Worm (Caenorhabditis elegans) whole organism, mixed stage, embryonic: ENCODE data around the gene mlc-3.

ENCODE experiments used
- bed-3 ChIP-seq: fragments of 200-800 bp; sonication (Bioruptor generic); optimal IDR thresholded peaks from 3 replicates; lab custom pipeline; 2018; ENCODE audit warnings: mild to moderate bottlenecking, missing genetic modification characterization, moderate library complexity, missing compliant biosample characterization
- ces-1 ChIP-seq: fragments of 150-350 bp; optimal IDR thresholded peaks from 2 replicates; lab custom pipeline; 2014; ENCODE audit warnings: missing biosample characterization, missing genetic modification reagents, missing genetic modification characterization
- drap-1 ChIP-seq: fragments of 200-800 bp; sonication (Bioruptor generic); optimal IDR thresholded peaks from 3 replicates; lab custom pipeline; 2018; ENCODE audit warnings: mild to moderate bottlenecking, missing genetic modification characterization, missing compliant biosample characterization
- lin-13 ChIP-seq: fragments of 150-350 bp; optimal IDR thresholded peaks from 2 replicates; lab custom pipeline; 2014; ENCODE audit warnings: missing biosample characterization, missing genetic modification characterization
- mab-5 ChIP-seq: fragments of 150-350 bp; optimal IDR thresholded peaks from 2 replicates; lab custom pipeline; 2014; ENCODE audit warnings: missing biosample characterization, missing genetic modification characterization
- mep-1 ChIP-seq: fragments of 150-350 bp; optimal IDR thresholded peaks from 2 replicates; lab custom pipeline; 2017; ENCODE audit warnings: missing biosample characterization, missing genetic modification reagents, missing genetic modification characterization, inconsistent platforms
- nhr-2 ChIP-seq: fragments of 150-350 bp; optimal IDR thresholded peaks from 2 replicates; lab custom pipeline; 2014; ENCODE audit warnings: missing biosample characterization, missing genetic modification characterization
- nhr-237 ChIP-seq: fragments of 150-350 bp; optimal IDR thresholded peaks from 2 replicates; lab custom pipeline; 2014; ENCODE audit warnings: missing biosample characterization, missing genetic modification characterization
- nhr-28 ChIP-seq: fragments of 150-350 bp; optimal IDR thresholded peaks from 2 replicates; lab custom pipeline; 2014; ENCODE audit warnings: missing biosample characterization, missing genetic modification characterization
- pha-4 ChIP-seq: fragments of 150-350 bp; optimal IDR thresholded peaks from 2 replicates; lab custom pipeline; 2018; ENCODE audit warnings: missing biosample characterization, missing genetic modification reagents, missing genetic modification characterization
- sem-2 ChIP-seq: fragments of 200-800 bp; sonication (Bioruptor generic); optimal IDR thresholded peaks from 2 replicates; lab custom pipeline; 2018; ENCODE audit warnings: mild to moderate bottlenecking, missing genetic modification characterization, missing compliant biosample characterization
- sptf-1 ChIP-seq: sonication (generic microtip); optimal IDR thresholded peaks from 2 replicates; lab custom pipeline; 2017; ENCODE audit warnings: mild to moderate bottlenecking, missing genetic modification characterization, moderate library complexity, missing compliant biosample characterization
- unc-62 ChIP-seq: fragments of 150-350 bp; optimal IDR thresholded peaks from 2 replicates; lab custom pipeline; 2014; ENCODE audit warnings: missing biosample characterization, missing genetic modification reagents, missing genetic modification characterization
- zip-8 ChIP-seq: fragments of 150-350 bp; optimal IDR thresholded peaks from 2 replicates; lab custom pipeline; 2014; ENCODE audit warnings: missing biosample characterization, missing genetic modification characterization

- TF ChIP-seq sem-2 (GFP tag; lab: Kevin White, UChicago) (no peak), mep-1 (tag; lab: Kevin White, UChicago) (no peak), ces-1 (GFP tag; lab: Kevin White, UChicago) (no peak), unc-62 (GFP tag; lab: Kevin White, UChicago) (no peak), pha-4 (tag; lab: Kevin White, UChicago) (no peak), mab-5 (tag; lab: Kevin White, UChicago) (no peak), zip-8 (no peak), sptf-1 (tag; lab: Kevin White, UChicago) (no peak), nhr-237 (tag; lab: Kevin White, UChicago) (no peak), lin-13 (tag; lab: Kevin White, UChicago) (no peak), bed-3 (no peak), nhr-28 (tag; lab: Kevin White, UChicago) (no peak), drap-1 (GFP tag; lab: Kevin White, UChicago) (no peak), nhr-2 (tag; lab: Kevin White, UChicago) (no peak)
These were observed 35.1 kb downstream of the mlc-3 start, which contains the start of gene wdr-37 for ce11 chrIII:5599958-5600357.
